Fruit fly (Drosophila melanogaster) whole organism, embryonic: ENCODE results near the gene pim.

Source experiments
- CG10979 ChIP-seq: fragments of 200-800 bp; sonication (Bioruptor generic); optimal IDR thresholded peaks from 2 replicates; lab custom pipeline; 2018; ENCODE audit warnings: missing biosample characterization, mild to moderate bottlenecking, missing genetic modification characterization, moderate library complexity
- CG11560 ChIP-seq: fragments of 200-800 bp; sonication (Bioruptor generic); IDR thresholded peaks from 3 replicates; pipeline ENCODE4 v1.3.6; 2022; ENCODE audit warnings: missing biosample characterization, missing genetic modification characterization
- CG11696 ChIP-seq: fragments of 200-800 bp; sonication (Bioruptor generic); IDR thresholded peaks from 2 replicates; pipeline ENCODE4 v1.3.6; 2022; ENCODE audit warnings: missing biosample characterization, missing genetic modification characterization
- CG13296 ChIP-seq: fragments of 200-800 bp; sonication (Bioruptor generic); optimal IDR thresholded peaks from 3 replicates; lab custom pipeline; 2018; ENCODE audit warnings: missing biosample characterization, mild to moderate bottlenecking, missing genetic modification characterization
- CG14014 ChIP-seq: fragments of 200-800 bp; sonication (Bioruptor generic); IDR thresholded peaks from 2 replicates; pipeline ENCODE4 v1.3.6; 2022; ENCODE audit warnings: missing biosample characterization, missing genetic modification characterization
- CG15514 ChIP-seq: fragments of 200-800 bp; sonication (Bioruptor generic); optimal IDR thresholded peaks from 3 replicates; lab custom pipeline; 2017; ENCODE audit warnings: missing biosample characterization, missing genetic modification characterization, mild to moderate bottlenecking, moderate library complexity, missing genetic modification reagents
- CG17186 ChIP-seq: fragments of 200-800 bp; sonication (Bioruptor generic); optimal IDR thresholded peaks from 3 replicates; lab custom pipeline; 2017; ENCODE audit warnings: missing biosample characterization, missing genetic modification reagents, missing genetic modification characterization
- CG2202 ChIP-seq: fragments of 200-800 bp; sonication (Bioruptor generic); optimal IDR thresholded peaks from 2 replicates; lab custom pipeline; 2018; ENCODE audit warnings: missing biosample characterization, mild to moderate bottlenecking, missing genetic modification characterization
- CG30020 ChIP-seq: fragments of 200-800 bp; optimal IDR thresholded peaks from 2 replicates; lab custom pipeline; 2019; ENCODE audit warnings: missing biosample characterization, mild to moderate bottlenecking, missing genetic modification characterization, moderate library complexity
- CG30403 ChIP-seq: fragments of 200-800 bp; sonication (Bioruptor generic); optimal IDR thresholded peaks from 3 replicates; lab custom pipeline; 2016; ENCODE audit warnings: missing biosample characterization, missing genetic modification characterization
- CG31441 ChIP-seq: fragments of 200-800 bp; sonication (Bioruptor generic); IDR thresholded peaks from 2 replicates; pipeline ENCODE4 v1.3.6; 2022; ENCODE audit warnings: missing biosample characterization, missing genetic modification characterization
- CG4282 ChIP-seq: fragments of 200-800 bp; sonication (Bioruptor generic); optimal IDR thresholded peaks from 2 replicates; lab custom pipeline; 2016; ENCODE audit warnings: missing biosample characterization, missing genetic modification characterization
- CG4328 ChIP-seq: fragments of 200-800 bp; sonication (Bioruptor generic); optimal IDR thresholded peaks from 3 replicates; lab custom pipeline; 2017; ENCODE audit warnings: missing biosample characterization, missing genetic modification reagents, missing genetic modification characterization
- CG4820 ChIP-seq: fragments of 200-800 bp; sonication (Bioruptor generic); optimal IDR thresholded peaks from 3 replicates; lab custom pipeline; 2016; ENCODE audit warnings: missing biosample characterization, missing genetic modification characterization
- CG6272 ChIP-seq: fragments of 200-800 bp; sonication (Bioruptor generic); IDR thresholded peaks from 2 replicates; pipeline ENCODE4 v1.3.6; 2022; ENCODE audit warnings: missing biosample characterization, missing genetic modification characterization
- CG9876 ChIP-seq: fragments of 200-800 bp; sonication (Bioruptor generic); optimal IDR thresholded peaks from 2 replicates; lab custom pipeline; 2016; ENCODE audit warnings: missing biosample characterization, missing genetic modification characterization
- Dek ChIP-seq: fragments of 200-800 bp; sonication (Bioruptor generic); optimal IDR thresholded peaks from 3 replicates; lab custom pipeline; 2019; ENCODE audit warnings: missing biosample characterization, mild to moderate bottlenecking, missing genetic modification characterization, moderate library complexity
- Dip3 ChIP-seq: fragments of 200-800 bp; sonication (Bioruptor generic); optimal IDR thresholded peaks from 3 replicates; lab custom pipeline; 2016; ENCODE audit warnings: missing biosample characterization, missing genetic modification characterization
- Eip74EF ChIP-seq, 2 experiments: fragments of 200-800 bp in 1 of 2; fragments of >200 bp in 1 of 2; sonication (Bioruptor generic) in 1 of 2; optimal IDR thresholded peaks; 2 replicates each; lab custom pipeline; 2017 to 2019; ENCODE audit warnings: missing biosample characterization in 2 of 2, missing genetic modification characterization in 2 of 2, mild to moderate bottlenecking in 1 of 2, moderate library complexity in 1 of 2
- Elba2 ChIP-seq: fragments of 200-800 bp; sonication (Bioruptor generic); optimal IDR thresholded peaks from 3 replicates; lab custom pipeline; 2016; ENCODE audit warnings: missing biosample characterization, missing genetic modification characterization
- Fer1 ChIP-seq: fragments of 200-800 bp; sonication (Bioruptor generic); optimal IDR thresholded peaks from 2 replicates; lab custom pipeline; 2017; ENCODE audit warnings: missing biosample characterization, mild to moderate bottlenecking, missing genetic modification characterization
- Fer2 ChIP-seq: fragments of 200-800 bp; sonication (Bioruptor generic); optimal IDR thresholded peaks from 2 replicates; lab custom pipeline; 2018; ENCODE audit warnings: missing biosample characterization, mild to moderate bottlenecking, missing genetic modification characterization, moderate library complexity
- Gsc ChIP-seq: fragments of 200-800 bp; sonication (Bioruptor generic); IDR thresholded peaks from 2 replicates; pipeline ENCODE4 v1.3.6; 2022; ENCODE audit warnings: missing biosample characterization, missing genetic modification characterization
- Hr78 ChIP-seq, 2 experiments: fragments of 200-800 bp in 1 of 2; fragments of >200 bp in 1 of 2; sonication (Bioruptor generic) in 1 of 2; optimal IDR thresholded peaks; 2 replicates each; lab custom pipeline; 2017 to 2019; ENCODE audit warnings: missing biosample characterization in 2 of 2, missing genetic modification characterization in 2 of 2, mild to moderate bottlenecking in 1 of 2, moderate library complexity in 1 of 2
- Lim3 ChIP-seq: fragments of 200-800 bp; sonication (Bioruptor generic); IDR thresholded peaks from 2 replicates; pipeline ENCODE4 v1.3.6; 2022; ENCODE audit warnings: missing biosample characterization, missing genetic modification characterization
- MESR4 ChIP-seq: fragments of 200-800 bp; sonication (Bioruptor generic); optimal IDR thresholded peaks from 2 replicates; lab custom pipeline; 2018; ENCODE audit warnings: missing biosample characterization, mild to moderate bottlenecking, missing genetic modification characterization, moderate library complexity
- Med ChIP-seq: fragments of 200-800 bp; sonication (Bioruptor generic); peaks from one replicate; lab custom pipeline; 2016; ENCODE audit warnings: missing biosample characterization, missing genetic modification characterization, mild to moderate bottlenecking, inconsistent platforms, moderate library complexity
- NC2α ChIP-seq: fragments of 200-800 bp; sonication (Bioruptor generic); optimal IDR thresholded peaks from 2 replicates; lab custom pipeline; 2016; ENCODE audit warnings: missing biosample characterization, missing genetic modification characterization
- Pdp1 ChIP-seq, 2 experiments: fragments of 200-800 bp; sonication (Bioruptor generic); optimal IDR thresholded peaks; 3 replicates each; lab custom pipeline; 2016; ENCODE audit warnings: missing biosample characterization in 2 of 2, missing genetic modification characterization in 2 of 2, mild to moderate bottlenecking in 1 of 2, moderate library complexity in 1 of 2
- Tbp ChIP-seq: fragments of >200 bp; optimal IDR thresholded peaks from 2 replicates; lab custom pipeline; 2018; ENCODE audit warnings: missing biosample characterization, missing genetic modification characterization
- ab ChIP-seq: fragments of 200-800 bp; sonication (Bioruptor generic); optimal IDR thresholded peaks from 2 replicates; lab custom pipeline; 2016; ENCODE audit warnings: missing biosample characterization, missing genetic modification characterization
- ato ChIP-seq: fragments of 200-800 bp; sonication (Bioruptor generic); IDR thresholded peaks from 2 replicates; pipeline ENCODE4 v1.3.6; 2022; ENCODE audit warnings: missing biosample characterization, missing genetic modification characterization; ENCODE audit not compliant: partially characterized antibody
- bbx ChIP-seq: fragments of 200-800 bp; sonication (Bioruptor generic); IDR thresholded peaks from 2 replicates; pipeline ENCODE4 v1.3.6; 2022; ENCODE audit warnings: missing biosample characterization, missing genetic modification characterization; ENCODE audit not compliant: partially characterized antibody
- cg ChIP-seq: fragments of 200-800 bp; sonication (Bioruptor generic); optimal IDR thresholded peaks from 3 replicates; lab custom pipeline; 2019; ENCODE audit warnings: missing biosample characterization, mild to moderate bottlenecking, missing genetic modification characterization, moderate library complexity
- chinmo ChIP-seq: fragments of 200-800 bp; sonication (Bioruptor generic); IDR thresholded peaks from 4 replicates; pipeline ENCODE4 v1.3.6; 2022; ENCODE audit warnings: missing biosample characterization, missing genetic modification characterization; ENCODE audit not compliant: partially characterized antibody
- eyg ChIP-seq: fragments of 200-800 bp; sonication (Bioruptor generic); optimal IDR thresholded peaks from 3 replicates; lab custom pipeline; 2016; ENCODE audit warnings: missing biosample characterization, missing genetic modification characterization
- gsb ChIP-seq: fragments of 200-800 bp; sonication (Bioruptor generic); IDR thresholded peaks from 2 replicates; pipeline ENCODE4 v1.3.6; 2022; ENCODE audit warnings: missing biosample characterization, missing genetic modification characterization
- gsb-n ChIP-seq: fragments of 200-800 bp; sonication (Bioruptor generic); optimal IDR thresholded peaks from 3 replicates; lab custom pipeline; 2018; ENCODE audit warnings: missing biosample characterization, mild to moderate bottlenecking, missing genetic modification characterization
- jigr1 ChIP-seq: fragments of 200-800 bp; sonication (Bioruptor generic); IDR thresholded peaks from 3 replicates; pipeline ENCODE4 v1.3.6; 2022; ENCODE audit warnings: missing biosample characterization, missing genetic modification characterization
- kah ChIP-seq: fragments of 200-800 bp; sonication (Bioruptor generic); optimal IDR thresholded peaks from 2 replicates; lab custom pipeline; 2018; ENCODE audit warnings: missing biosample characterization, mild to moderate bottlenecking, missing genetic modification characterization
- lola ChIP-seq, 3 experiments: fragments of >200 bp in 2 of 3; fragments of 200-800 bp in 1 of 3; sonication (Bioruptor generic) in 1 of 3; optimal IDR thresholded peaks; 2 replicates each; lab custom pipeline; 2017 to 2019; ENCODE audit warnings: missing biosample characterization in 3 of 3, missing genetic modification characterization in 3 of 3, mild to moderate bottlenecking in 1 of 3, moderate library complexity in 1 of 3
- nerfin-1 ChIP-seq: fragments of 200-800 bp; sonication (Bioruptor generic); optimal IDR thresholded peaks from 3 replicates; lab custom pipeline; 2019; ENCODE audit warnings: missing biosample characterization, mild to moderate bottlenecking, missing genetic modification characterization, moderate library complexity
- nmo ChIP-seq: fragments of 200-800 bp; sonication (Bioruptor generic); optimal IDR thresholded peaks from 2 replicates; lab custom pipeline; 2018; ENCODE audit warnings: missing biosample characterization, mild to moderate bottlenecking, missing genetic modification characterization, moderate library complexity
- nom ChIP-seq: fragments of 200-800 bp; sonication (Bioruptor generic); optimal IDR thresholded peaks from 2 replicates; lab custom pipeline; 2017; ENCODE audit warnings: missing biosample characterization, missing genetic modification characterization, mild to moderate bottlenecking, moderate library complexity, missing genetic modification reagents
- phol ChIP-seq: fragments of 200-800 bp; sonication (Bioruptor generic); optimal IDR thresholded peaks from 3 replicates; lab custom pipeline; 2018; ENCODE audit warnings: missing biosample characterization, mild to moderate bottlenecking, missing genetic modification characterization, moderate library complexity
- pita ChIP-seq: fragments of 200-800 bp; sonication (Bioruptor generic); optimal IDR thresholded peaks from 2 replicates; lab custom pipeline; 2017; ENCODE audit warnings: missing biosample characterization, mild to moderate bottlenecking, missing genetic modification characterization
- pzg ChIP-seq: fragments of 200-800 bp; sonication (Bioruptor generic); optimal IDR thresholded peaks from 3 replicates; lab custom pipeline; 2018; ENCODE audit warnings: missing biosample characterization, mild to moderate bottlenecking, missing genetic modification characterization, moderate library complexity
- shn ChIP-seq: fragments of 200-800 bp; sonication (Bioruptor generic); optimal IDR thresholded peaks from 3 replicates; lab custom pipeline; 2016; ENCODE audit warnings: missing biosample characterization, missing genetic modification characterization
- stc ChIP-seq: fragments of 200-800 bp; sonication (Bioruptor generic); IDR thresholded peaks from 2 replicates; pipeline ENCODE4 v1.3.6; 2022; ENCODE audit warnings: missing biosample characterization, missing genetic modification characterization

Gene pim

dm6 chr2L:10396488-10396824 lies 33.7 kb downstream of the pim start, which contains the start of gene Cnot4 (continued):
- no peak for TF ChIP-seq NC2α (GFP tag; lab: Kevin White, UChicago)
- TF ChIP-seq Lim3 (GFP tag; lab: Robert Waterston, UW) = no peak
- no peak for TF ChIP-seq CG13296 (GFP tag; lab: Kevin White, UChicago)
- TF ChIP-seq bbx (GFP tag; lab: Robert Waterston, UW) = no peak
- peak; percentile 62 for TF ChIP-seq nmo
- no peak for TF ChIP-seq CG4282 (GFP tag; lab: Kevin White, UChicago)
- no peak for TF ChIP-seq CG2202 (tag; lab: Kevin White, UChicago)
- TF ChIP-seq CG4328 (GFP tag; lab: Kevin White, UChicago) = no peak
- TF ChIP-seq CG17186 (GFP tag; lab: Kevin White, UChicago) = no peak
- TF ChIP-seq Tbp (GFP tag; lab: Kevin White, UChicago) = no peak
- TF ChIP-seq CG10979 (tag; lab: Kevin White, UChicago) = no peak
- TF ChIP-seq pzg (GFP tag; lab: Kevin White, UChicago) = peak; percentile 31
- TF ChIP-seq CG11560 (tag; lab: Robert Waterston, UW) = peak; percentile 97
- TF ChIP-seq Dip3 (GFP tag; lab: Kevin White, UChicago) = no peak
- no peak for TF ChIP-seq CG30403 (GFP tag; lab: Kevin White, UChicago)
- TF ChIP-seq CG9876 (GFP tag; lab: Kevin White, UChicago) = no peak
- no peak for TF ChIP-seq Dek
- TF ChIP-seq ato = no peak
- TF ChIP-seq CG31441 (GFP tag; lab: Robert Waterston, UW) = peak; percentile 89; the same call in 1 of the 2 replicates
- TF ChIP-seq gsb-n = peak; percentile 44
- no peak for TF ChIP-seq Gsc (GFP tag; lab: Robert Waterston, UW)
- TF ChIP-seq gsb (GFP tag; lab: Robert Waterston, UW) = no peak
- TF ChIP-seq CG6272 (GFP tag; lab: Robert Waterston, UW) = no peak
- peak; percentile 23 for TF ChIP-seq phol (tag; lab: Kevin White, UChicago)
- no peak for TF ChIP-seq nerfin-1 (tag; lab: Kevin White, UChicago)
- no peak for TF ChIP-seq Elba2 (GFP tag; lab: Kevin White, UChicago)
- TF ChIP-seq Fer2 = no peak
- TF ChIP-seq, all 482 proteins: peak for 43

dm6 chr2L:10396877-10397587 lies 34.2 kb downstream of the pim start:
- TF ChIP-seq CG30020 (peak; percentile 59), CG15514 (GFP tag; lab: Kevin White, UChicago) (no peak), ab (GFP tag; lab: Kevin White, UChicago) (no peak), CG4820 (GFP tag; lab: Kevin White, UChicago) (no peak), Fer1 (GFP tag; lab: Kevin White, UChicago) (peak; percentile 49), eyg (GFP tag; lab: Kevin White, UChicago) (no peak), CG14014 (GFP tag; lab: Robert Waterston, UW) (peak; percentile 27; the same call in 1 of the 2 replicates), Eip74EF (GFP tag; optimal IDR thresholded peaks at IDR 0.05; lab: Kevin White, UChicago) (no peak), Pdp1 (GFP tag; optimal IDR thresholded peaks at IDR 0.05; lab: Kevin White, UChicago) (peak in 1 of 2 experiments; percentile 74), cg (GFP tag; lab: Kevin White, UChicago) (peak; percentile 84), Hr78 (GFP tag; optimal IDR thresholded peaks at IDR 0.05; lab: Kevin White, UChicago) (no peak), pita (GFP tag; lab: Kevin White, UChicago) (no peak), Med (GFP tag; lab: Kevin White, UChicago) (peak; percentile 70), kah (no peak), nom (peak; percentile 36), CG11696 (GFP tag; lab: Robert Waterston, UW) (no peak), stc (GFP tag; lab: Robert Waterston, UW) (no peak), MESR4 (GFP tag; lab: Kevin White, UChicago) (peak; percentile 70), shn (GFP tag; lab: Kevin White, UChicago) (no peak), lola (GFP tag; optimal IDR thresholded peaks at IDR 0.05; lab: Kevin White, UChicago) (peak in 1 of 3 experiments; percentile 2), chinmo (no peak), jigr1 (GFP tag; lab: Robert Waterston, UW) (no peak)
